Worm (Caenorhabditis elegans): ENCODE measurements around the gene sri-18.

The sri-18 gene

DNA sequence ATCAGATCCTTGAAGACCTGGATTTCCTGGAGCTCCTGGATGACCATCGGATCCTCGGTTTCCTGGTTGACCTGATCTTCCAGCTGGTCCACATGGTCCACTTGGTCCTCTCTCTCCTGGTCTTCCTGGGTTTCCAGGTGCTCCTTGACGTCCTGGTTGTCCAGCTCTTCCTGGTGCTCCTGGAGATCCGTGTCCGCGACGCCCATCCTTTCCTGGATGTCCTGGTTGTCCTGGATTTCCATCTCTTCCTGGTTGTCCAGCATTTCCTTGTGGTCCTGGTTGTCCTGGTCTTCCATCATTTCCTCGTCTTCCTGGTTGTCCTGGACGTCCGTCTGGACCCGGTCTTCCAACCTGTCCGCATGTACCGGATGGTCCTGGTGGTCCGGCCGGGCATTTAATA is 31.5 kb upstream of the sri-18 start:
- TF ChIP-seq pbrm-1 (GFP tag; IDR thresholded peaks at IDR 0.05) (no peak), attf-5 (GFP tag; optimal IDR thresholded peaks at IDR 0.05) (no peak), ceh-58 (GFP tag; IDR thresholded peaks at IDR 0.05) (no peak), lin-26 (GFP tag; IDR thresholded peaks at IDR 0.05) (no peak), Y53F4B.3 (GFP tag; IDR thresholded peaks at IDR 0.05) (no peak), hsf-1 (GFP tag; IDR thresholded peaks at IDR 0.05) (no peak), let-526 (GFP tag; IDR thresholded peaks at IDR 0.05) (no peak), ets-4 (GFP tag; optimal IDR thresholded peaks at IDR 0.05) (no peak), ZK185.1 (tag; optimal IDR thresholded peaks at IDR 0.05; ENCODE audit: poor library complexity, severe bottlenecking) (no peak), dox-1 (GFP tag; IDR thresholded peaks at IDR 0.05) (no peak), zfh-2 (GFP tag; conservative IDR thresholded peaks at IDR 0.05) (no peak), ztf-28 (GFP tag; IDR thresholded peaks at IDR 0.05) (no peak), lin-35 (GFP tag; optimal IDR thresholded peaks at IDR 0.05) (no peak), mcd-1 (GFP tag; IDR thresholded peaks at IDR 0.05) (no peak), B0035.1 (tag; optimal IDR thresholded peaks at IDR 0.05) (no peak), snpc-4 (GFP tag; optimal IDR thresholded peaks at IDR 0.05) (no peak), snpc-4 (tag; optimal IDR thresholded peaks at IDR 0.05) (no peak), nhr-27 (tag; optimal IDR thresholded peaks at IDR 0.05) (no peak), cebp-2 (GFP tag; IDR thresholded peaks at IDR 0.05) (no peak)

DNA sequence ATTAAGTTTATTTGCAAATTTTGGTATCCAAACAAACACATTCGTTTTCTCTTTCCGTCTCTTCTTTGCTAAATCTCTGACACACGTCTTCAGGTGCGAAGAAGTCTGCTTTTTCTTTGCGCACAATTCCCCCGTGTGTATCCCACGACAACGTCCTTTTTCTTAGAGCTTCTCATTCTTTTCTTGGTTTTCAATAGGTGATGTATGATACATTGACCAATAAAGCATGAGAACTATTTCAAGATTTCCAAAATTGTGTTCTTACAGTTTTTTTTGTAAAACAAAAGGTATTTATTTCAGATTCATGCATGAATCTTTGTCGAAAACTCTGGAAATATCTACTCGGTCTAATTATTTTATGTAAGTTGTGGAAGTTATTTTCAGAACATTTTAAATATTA is 29.4 kb upstream of the sri-18 start, which contains the start of gene B0024.15:
Gene B0024.15, plus strand, starts transcription at position 301 of the 400 bp plus-strand sequence.
- TF ChIP-seq ztf-25 (GFP tag; IDR thresholded peaks at IDR 0.05) (no peak), pha-4 (tag; optimal IDR thresholded peaks at IDR 0.05) (no peak), attf-5 (GFP tag; optimal IDR thresholded peaks at IDR 0.05) (no peak), F39B2.1 (GFP tag; IDR thresholded peaks at IDR 0.05) (no peak), F33H1.4 (GFP tag; IDR thresholded peaks at IDR 0.05) (no peak), akir-1 (GFP tag; optimal IDR thresholded peaks at IDR 0.05) (no peak), F23B12.7 (tag; optimal IDR thresholded peaks at IDR 0.05; ENCODE audit: insufficient read depth) (no peak), ceh-40 (GFP tag; IDR thresholded peaks at IDR 0.05) (no peak), lin-26 (GFP tag; IDR thresholded peaks at IDR 0.05) (no peak), F57A8.1 (GFP tag; optimal IDR thresholded peaks at IDR 0.05) (no peak), nfyb-1 (GFP tag; IDR thresholded peaks at IDR 0.05) (no peak), Y95B8A.8 (GFP tag; IDR thresholded peaks at IDR 0.05) (no peak), hmg-1.2 (GFP tag; IDR thresholded peaks at IDR 0.05) (no peak), sdz-38 (tag; optimal IDR thresholded peaks at IDR 0.05) (no peak), snpc-1.3 (tag; optimal IDR thresholded peaks at IDR 0.05; ENCODE audit: insufficient read depth) (no peak), mxl-1 (tag; optimal IDR thresholded peaks at IDR 0.05) (no peak)

DNA sequence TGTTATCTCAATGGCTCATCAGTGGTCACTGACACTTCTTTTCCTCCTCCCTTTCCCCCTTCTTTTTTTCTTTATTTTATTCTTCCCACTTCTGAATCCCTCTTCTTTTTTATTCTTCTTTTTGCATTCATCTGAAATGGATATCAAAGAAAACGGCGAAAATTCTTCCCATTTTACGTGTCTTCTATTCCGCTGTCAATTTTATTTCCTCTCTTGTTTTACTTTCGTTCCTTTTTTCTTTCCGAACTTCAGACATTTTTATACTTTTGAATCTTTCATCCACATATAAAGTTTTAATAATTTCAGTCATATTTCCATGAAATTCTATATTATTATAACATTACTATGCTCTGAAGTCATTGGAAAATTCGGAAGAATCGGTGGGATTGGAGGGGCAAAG is 26.9 kb upstream of the sri-18 start, which contains the start of gene B0024.3:
Gene B0024.3, plus strand, starts transcription at position 301 of the 400 bp plus-strand sequence.
- no peak for TF ChIP-seq madf-10 (tag; optimal IDR thresholded peaks at IDR 0.05)
- no peak for TF ChIP-seq ccch-3 (GFP tag; optimal IDR thresholded peaks at IDR 0.05)
- TF ChIP-seq lin-54 (GFP tag; optimal IDR thresholded peaks at IDR 0.05) = no peak
- no peak for TF ChIP-seq madf-6 (GFP tag; IDR thresholded peaks at IDR 0.05)
- no peak for TF ChIP-seq nhr-90 (tag; optimal IDR thresholded peaks at IDR 0.05)
- TF ChIP-seq B0336.3 (GFP tag; IDR thresholded peaks at IDR 0.05) = no peak
- TF ChIP-seq Y56A3A.18 (GFP tag; IDR thresholded peaks at IDR 0.05) = no peak
- no peak for TF ChIP-seq chd-7 (tag; optimal IDR thresholded peaks at IDR 0.05)
- no peak for TF ChIP-seq let-526 (GFP tag; IDR thresholded peaks at IDR 0.05)
- no peak for TF ChIP-seq ztf-18 (tag; optimal IDR thresholded peaks at IDR 0.05)
- TF ChIP-seq ztf-6 (GFP tag; IDR thresholded peaks at IDR 0.05) = no peak
- TF ChIP-seq madf-8 (GFP tag; conservative IDR thresholded peaks at IDR 0.05) = no peak
- TF ChIP-seq nhr-179 (tag; optimal IDR thresholded peaks at IDR 0.05) = no peak
- no peak for TF ChIP-seq tbp1 (GFP tag; optimal IDR thresholded peaks at IDR 0.05)
- TF ChIP-seq B0261.1 (tag; optimal IDR thresholded peaks at IDR 0.05) = no peak
